Worm (Caenorhabditis elegans): Measurements from ENCODE around the gene K09E9.7.

DNA sequence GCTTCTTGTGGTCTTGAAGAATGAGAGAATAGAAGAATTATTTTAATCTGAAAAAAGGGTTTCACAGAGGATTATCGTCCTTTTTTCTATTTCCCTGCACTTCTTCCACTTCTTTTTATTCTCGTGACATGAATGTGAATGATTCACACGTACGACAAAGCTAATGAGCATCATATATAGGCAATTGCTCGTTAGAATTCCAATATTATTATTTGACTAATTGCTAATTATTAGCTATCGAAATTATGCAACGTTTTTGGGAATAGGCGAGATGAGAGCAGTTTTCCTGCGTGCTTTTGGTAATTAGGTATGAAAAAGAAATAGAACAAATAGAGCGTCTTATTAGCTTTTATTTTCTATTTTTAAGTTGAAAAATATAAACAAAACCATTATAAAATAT is 17.1 kb downstream of the K09E9.7 start:
- TF ChIP-seq mxl-3 (GFP tag; optimal IDR thresholded peaks at IDR 0.05) (no peak), lin-1 (GFP tag; IDR thresholded peaks at IDR 0.05) (no peak), nhr-6 (tag; optimal IDR thresholded peaks at IDR 0.05) (no peak), lin-38 (GFP tag; IDR thresholded peaks at IDR 0.05) (no peak), madf-5 (GFP tag; IDR thresholded peaks at IDR 0.05) (no peak), R02D3.7 (tag; optimal IDR thresholded peaks at IDR 0.05) (no peak), ZK337.2 (GFP tag; IDR thresholded peaks at IDR 0.05) (no peak), cey-2 (tag; optimal IDR thresholded peaks at IDR 0.05; ENCODE audit: borderline replicate concordance, insufficient read depth) (no peak), nhr-11 (tag; optimal IDR thresholded peaks at IDR 0.05) (no peak), unc-62 (GFP tag; optimal IDR thresholded peaks at IDR 0.05 in 1 of 2) (peak in 1 of 2 experiments; percentile 29), unc-62 (tag; optimal IDR thresholded peaks at IDR 0.05) (no peak), pha-4 (GFP tag; IDR thresholded peaks at IDR 0.05) (no peak), pha-4 (tag; optimal IDR thresholded peaks at IDR 0.05) (no peak)

Data from whole organism, L4 larva.